Worm (Caenorhabditis elegans) whole organism, mixed stage, embryonic: ENCODE measurements around the gene H12D21.11.

Source experiments
- pha-4 ChIP-seq: fragments of 150-350 bp; optimal IDR thresholded peaks from 2 replicates; lab custom pipeline; 2018; ENCODE audit warnings: missing biosample characterization, missing genetic modification reagents, missing genetic modification characterization
- snpc-4 ChIP-seq: fragments of 150-350 bp; optimal IDR thresholded peaks from 2 replicates; lab custom pipeline; 2014; ENCODE audit warnings: missing biosample characterization, missing genetic modification characterization

ce11 chrV:14907445-14907844 is 8.3 kb upstream of the H12D21.11 start:
- TF ChIP-seq pha-4 (tag; lab: Kevin White, UChicago) = no peak
- no peak for TF ChIP-seq snpc-4 (tag; lab: Kevin White, UChicago)
